Worm (Caenorhabditis elegans): ENCODE measurements around the gene T15B7.14.

T15B7.14 gene

ce11 chrV:6829404-6829803, 5.7 kb downstream of the T15B7.14 start, which contains the start of gene col-141:
Gene col-141, plus strand, starts transcription at chrV:6829704.
- TF ChIP-seq flt-1 (GFP tag; IDR thresholded peaks at IDR 0.05): no peak

ce11 chrV:6828786-6829185, 6.4 kb downstream of the T15B7.14 start, which contains the start of gene dmsr-15:
Gene dmsr-15, minus strand, starts transcription at chrV:6828886.
- TF ChIP-seq tab-1 (GFP tag; IDR thresholded peaks at IDR 0.05): no peak
- TF ChIP-seq ztf-23 (GFP tag; IDR thresholded peaks at IDR 0.05): no peak
- TF ChIP-seq ref-1 (GFP tag; conservative IDR thresholded peaks at IDR 0.05): no peak
- TF ChIP-seq med-1 (GFP tag; optimal IDR thresholded peaks at IDR 0.05; ENCODE audit: insufficient read depth): no peak
- TF ChIP-seq klf-2 (GFP tag; conservative IDR thresholded peaks at IDR 0.05): no peak
- TF ChIP-seq T22C8.4 (GFP tag; IDR thresholded peaks at IDR 0.05): no peak
- TF ChIP-seq ztf-29 (GFP tag; IDR thresholded peaks at IDR 0.05): no peak
- TF ChIP-seq cog-1 (tag; optimal IDR thresholded peaks at IDR 0.05): no peak
- no peak for TF ChIP-seq flt-1 (GFP tag; IDR thresholded peaks at IDR 0.05)

ce11 chrV:6823432-6823831, 11.7 kb downstream of the T15B7.14 start:
- TF ChIP-seq ztf-23 (GFP tag; IDR thresholded peaks at IDR 0.05) (no peak), ref-1 (GFP tag; conservative IDR thresholded peaks at IDR 0.05) (no peak), ztf-29 (GFP tag; IDR thresholded peaks at IDR 0.05) (no peak), T22C8.4 (GFP tag; IDR thresholded peaks at IDR 0.05) (no peak), tab-1 (GFP tag; IDR thresholded peaks at IDR 0.05) (no peak), med-1 (GFP tag; optimal IDR thresholded peaks at IDR 0.05; ENCODE audit: insufficient read depth) (no peak), klf-2 (GFP tag; conservative IDR thresholded peaks at IDR 0.05) (no peak), flt-1 (GFP tag; IDR thresholded peaks at IDR 0.05) (no peak), cog-1 (tag; optimal IDR thresholded peaks at IDR 0.05) (no peak)

- TF ChIP-seq med-1 (GFP tag; optimal IDR thresholded peaks at IDR 0.05; ENCODE audit: insufficient read depth) (no peak), klf-2 (GFP tag; conservative IDR thresholded peaks at IDR 0.05) (no peak), ztf-23 (GFP tag; IDR thresholded peaks at IDR 0.05) (no peak), ztf-29 (GFP tag; IDR thresholded peaks at IDR 0.05) (no peak), tab-1 (GFP tag; IDR thresholded peaks at IDR 0.05) (no peak), T22C8.4 (GFP tag; IDR thresholded peaks at IDR 0.05) (no peak), ref-1 (GFP tag; conservative IDR thresholded peaks at IDR 0.05) (no peak), flt-1 (GFP tag; IDR thresholded peaks at IDR 0.05) (no peak), cog-1 (tag; optimal IDR thresholded peaks at IDR 0.05) (no peak)
Measured at ce11 chrV:6821509-6821908, 13.6 kb downstream of the T15B7.14 start, which contains the start of gene T15B7.8. Gene T15B7.8, plus strand, starts transcription at chrV:6821809.

- no peak for TF ChIP-seq tab-1 (GFP tag; IDR thresholded peaks at IDR 0.05)
Measured at ce11 chrV:6819812-6820211, 15.3 kb downstream of the T15B7.14 start, which contains the start of gene dmsr-13. Gene dmsr-13, minus strand, starts transcription at chrV:6819912.

ce11 chrV:6817184-6817583, 18.0 kb downstream of the T15B7.14 start, which contains the start of gene dmsr-14:
Gene dmsr-14, minus strand, starts transcription at chrV:6817284.
- TF ChIP-seq med-1 (GFP tag; optimal IDR thresholded peaks at IDR 0.05; ENCODE audit: insufficient read depth): no peak
- TF ChIP-seq klf-2 (GFP tag; conservative IDR thresholded peaks at IDR 0.05): no peak
- no peak for TF ChIP-seq tab-1 (GFP tag; IDR thresholded peaks at IDR 0.05)
- TF ChIP-seq ztf-23 (GFP tag; IDR thresholded peaks at IDR 0.05): no peak
- TF ChIP-seq ztf-29 (GFP tag; IDR thresholded peaks at IDR 0.05): no peak
- no peak for TF ChIP-seq cog-1 (tag; optimal IDR thresholded peaks at IDR 0.05)
- no peak for TF ChIP-seq ref-1 (GFP tag; conservative IDR thresholded peaks at IDR 0.05)
- no peak for TF ChIP-seq flt-1 (GFP tag; IDR thresholded peaks at IDR 0.05)
- no peak for TF ChIP-seq T22C8.4 (GFP tag; IDR thresholded peaks at IDR 0.05)

ce11 chrV:6813862-6814261, 21.3 kb downstream of the T15B7.14 start:
- TF ChIP-seq ztf-29 (GFP tag; IDR thresholded peaks at IDR 0.05): no peak
- TF ChIP-seq cog-1 (tag; optimal IDR thresholded peaks at IDR 0.05): no peak

ce11 chrV:6811863-6812262, 23.3 kb downstream of the T15B7.14 start:
- TF ChIP-seq flt-1 (GFP tag; IDR thresholded peaks at IDR 0.05) (no peak), ztf-29 (GFP tag; IDR thresholded peaks at IDR 0.05) (no peak), klf-2 (GFP tag; conservative IDR thresholded peaks at IDR 0.05) (no peak), T22C8.4 (GFP tag; IDR thresholded peaks at IDR 0.05) (no peak), ztf-23 (GFP tag; IDR thresholded peaks at IDR 0.05) (no peak), tab-1 (GFP tag; IDR thresholded peaks at IDR 0.05) (no peak), cog-1 (tag; optimal IDR thresholded peaks at IDR 0.05) (no peak), med-1 (GFP tag; optimal IDR thresholded peaks at IDR 0.05; ENCODE audit: insufficient read depth) (no peak), ref-1 (GFP tag; conservative IDR thresholded peaks at IDR 0.05) (no peak)

ce11 chrV:6810091-6810490, 25.1 kb downstream of the T15B7.14 start:
- no peak for TF ChIP-seq tab-1 (GFP tag; IDR thresholded peaks at IDR 0.05)
- TF ChIP-seq med-1 (GFP tag; optimal IDR thresholded peaks at IDR 0.05; ENCODE audit: insufficient read depth): no peak
- no peak for TF ChIP-seq ztf-23 (GFP tag; IDR thresholded peaks at IDR 0.05)
- no peak for TF ChIP-seq ref-1 (GFP tag; conservative IDR thresholded peaks at IDR 0.05)
- TF ChIP-seq ztf-29 (GFP tag; IDR thresholded peaks at IDR 0.05): no peak
- no peak for TF ChIP-seq klf-2 (GFP tag; conservative IDR thresholded peaks at IDR 0.05)
- TF ChIP-seq T22C8.4 (GFP tag; IDR thresholded peaks at IDR 0.05): no peak
- TF ChIP-seq cog-1 (tag; optimal IDR thresholded peaks at IDR 0.05): no peak
- no peak for TF ChIP-seq flt-1 (GFP tag; IDR thresholded peaks at IDR 0.05)

ce11 chrV:6808962-6809361, 26.2 kb downstream of the T15B7.14 start, which contains the start of gene dmsr-16:
Gene dmsr-16, minus strand, starts transcription at chrV:6809062.
- TF ChIP-seq ref-1 (GFP tag; conservative IDR thresholded peaks at IDR 0.05) (no peak), tab-1 (GFP tag; IDR thresholded peaks at IDR 0.05) (no peak), T22C8.4 (GFP tag; IDR thresholded peaks at IDR 0.05) (no peak), ztf-23 (GFP tag; IDR thresholded peaks at IDR 0.05) (no peak), flt-1 (GFP tag; IDR thresholded peaks at IDR 0.05) (no peak), med-1 (GFP tag; optimal IDR thresholded peaks at IDR 0.05; ENCODE audit: insufficient read depth) (no peak), ztf-29 (GFP tag; IDR thresholded peaks at IDR 0.05) (no peak), cog-1 (tag; optimal IDR thresholded peaks at IDR 0.05) (no peak), klf-2 (GFP tag; conservative IDR thresholded peaks at IDR 0.05) (no peak)

Measured in whole organism, midembryonic.